Worm (Caenorhabditis elegans) whole organism, early embryonic: ENCODE measurements around the gene C04G6.2.
A peak's percentile ranks its signal among the peaks of the same experiment; 100 is the strongest.

Experiments used
- F13C5.2 ChIP-seq: sonication (generic microtip); optimal IDR thresholded peaks from 2 replicates; lab custom pipeline; 2017; ENCODE audit warnings: mild to moderate bottlenecking, missing genetic modification characterization, inconsistent platforms, missing compliant biosample characterization
- aly-1 ChIP-seq: sonication (generic microtip); optimal IDR thresholded peaks from 2 replicates; lab custom pipeline; 2016; ENCODE audit warnings: missing genetic modification characterization, missing compliant biosample characterization
- ama-1 ChIP-seq: fragments of 150-350 bp; optimal IDR thresholded peaks from 2 replicates; lab custom pipeline; 2014
- ceh-13 ChIP-seq: fragments of 200-800 bp; sonication (Bioruptor generic); optimal IDR thresholded peaks from 2 replicates; lab custom pipeline; 2018; ENCODE audit warnings: mild to moderate bottlenecking, missing genetic modification characterization, missing compliant biosample characterization
- ceh-36 ChIP-seq: sonication (generic microtip); optimal IDR thresholded peaks from 2 replicates; lab custom pipeline; 2016; ENCODE audit warnings: missing genetic modification characterization, inconsistent platforms, missing compliant biosample characterization
- ets-7 ChIP-seq: sonication (generic microtip); optimal IDR thresholded peaks from 2 replicates; lab custom pipeline; 2016; ENCODE audit warnings: missing genotype, missing genetic modification characterization, missing compliant biosample characterization
- flt-1 ChIP-seq: fragments of 200-800 bp; sonication (Bioruptor generic); IDR thresholded peaks from 2 replicates; pipeline ENCODE4 v1.3.6; 2022; ENCODE audit warnings: missing genetic modification characterization, missing compliant biosample characterization
- hnd-1 ChIP-seq: sonication (generic microtip); optimal IDR thresholded peaks from 2 replicates; lab custom pipeline; 2016; ENCODE audit warnings: missing genetic modification characterization, missing compliant biosample characterization
- pes-1 ChIP-seq: fragments of 200-800 bp; sonication (Bioruptor generic); IDR thresholded peaks from 2 replicates; pipeline ENCODE4 v1.3.6; 2022; ENCODE audit warnings: missing genetic modification reagents, missing genetic modification characterization, missing compliant biosample characterization
- scrt-1 ChIP-seq: fragments of 200-800 bp; sonication (Bioruptor generic); IDR thresholded peaks from 2 replicates; pipeline ENCODE4 v1.3.6; 2022; ENCODE audit warnings: missing genetic modification characterization, missing compliant biosample characterization
- tbx-11 ChIP-seq: fragments of 200-800 bp; sonication (Bioruptor generic); IDR thresholded peaks from 2 replicates; pipeline ENCODE4 v1.3.6; 2022; ENCODE audit warnings: missing genetic modification characterization, missing compliant biosample characterization
- tbx-37 ChIP-seq: fragments of 200-800 bp; sonication (Bioruptor generic); conservative IDR thresholded peaks from 2 replicates; pipeline ENCODE4 v1.3.6; 2022; ENCODE audit warnings: missing genetic modification reagents, missing genetic modification characterization, missing compliant biosample characterization

DNA sequence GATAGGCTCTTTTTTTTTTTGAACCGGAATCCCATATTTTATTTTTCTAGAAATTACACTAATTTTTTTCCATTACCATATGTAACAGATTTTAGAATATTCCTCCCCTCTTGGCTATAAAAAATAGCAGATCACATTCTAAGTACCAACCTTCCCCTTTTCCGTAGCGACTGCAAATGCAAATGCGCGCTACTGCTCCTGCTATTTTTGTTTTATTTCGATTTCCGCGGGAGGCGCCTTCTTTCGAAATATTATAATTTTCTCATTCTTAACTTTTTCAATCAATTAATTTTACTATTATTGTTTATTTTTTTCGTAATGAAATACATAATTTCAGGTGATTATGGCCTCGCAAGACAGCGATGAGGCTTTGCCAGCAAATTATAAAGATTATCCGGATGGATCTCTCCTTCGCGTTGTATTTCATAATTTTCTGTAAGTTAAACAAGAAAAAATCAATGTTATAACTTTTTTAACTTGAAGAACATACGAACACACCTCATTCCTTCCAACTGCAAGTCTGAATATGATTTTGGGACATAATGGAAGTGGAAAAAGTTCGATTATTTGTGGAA, 31.1 kb upstream of the C04G6.2 start, which contains the start of gene smc-5:
- TF ChIP-seq F13C5.2 (peak; percentile 43), ets-7 (tag; lab: Kevin White, UChicago) (no peak), ama-1 (lab: Kevin White, UChicago) (no peak), scrt-1 (no peak), ceh-13 (GFP tag; lab: Kevin White, UChicago) (no peak), flt-1 (GFP tag; lab: Robert Waterston, UW) (no peak), aly-1 (tag; lab: Kevin White, UChicago) (no peak), pes-1 (GFP tag; lab: Robert Waterston, UW) (peak; percentile 46; the same call in 1 of the 2 replicates), tbx-37 (GFP tag; lab: Robert Waterston, UW) (no peak), hnd-1 (no peak), tbx-11 (GFP tag; lab: Robert Waterston, UW) (no peak), ceh-36 (tag; lab: Kevin White, UChicago) (no peak)
